Fruit fly (Drosophila melanogaster) whole organism, adult: ENCODE results near the gene Rcd4.
A peak's percentile ranks its signal among the peaks of the same experiment; 100 is the strongest.

ENCODE experiments used
- CG11617 ChIP-seq: fragments of 200-800 bp; sonication (Bioruptor generic); optimal IDR thresholded peaks from 2 replicates; lab custom pipeline; 2017; ENCODE audit warnings: mild to moderate bottlenecking, missing biosample characterization, missing genetic modification reagents, missing genetic modification characterization
- CG12768 ChIP-seq: fragments of 200-800 bp; sonication (Bioruptor generic); optimal IDR thresholded peaks from 2 replicates; lab custom pipeline; 2017; ENCODE audit warnings: missing biosample characterization, missing genetic modification characterization, mild to moderate bottlenecking, moderate library complexity, missing genetic modification reagents
- CG14711 ChIP-seq: fragments of 200-800 bp; sonication (Bioruptor generic); optimal IDR thresholded peaks from 2 replicates; lab custom pipeline; 2018; ENCODE audit warnings: missing biosample characterization, mild to moderate bottlenecking, missing genetic modification characterization, moderate library complexity
- CG1620 ChIP-seq: fragments of 200-800 bp; sonication (Bioruptor generic); optimal IDR thresholded peaks from 2 replicates; lab custom pipeline; 2016; ENCODE audit warnings: missing biosample characterization, missing genetic modification characterization
- CG33017 ChIP-seq: fragments of 200-800 bp; sonication (Bioruptor generic); optimal IDR thresholded peaks from 2 replicates; lab custom pipeline; 2018; ENCODE audit warnings: missing biosample characterization, mild to moderate bottlenecking, missing genetic modification characterization, moderate library complexity
- CG5204 ChIP-seq: fragments of 200-800 bp; sonication (Bioruptor generic); optimal IDR thresholded peaks from 2 replicates; lab custom pipeline; 2016; ENCODE audit warnings: missing biosample characterization, missing genetic modification characterization
- CG7045 ChIP-seq: fragments of 200-800 bp; sonication (Bioruptor generic); optimal IDR thresholded peaks from 2 replicates; lab custom pipeline; 2017; ENCODE audit warnings: missing biosample characterization, mild to moderate bottlenecking, missing genetic modification characterization
- CG7101 ChIP-seq: fragments of 200-800 bp; sonication (Bioruptor generic); optimal IDR thresholded peaks from 2 replicates; lab custom pipeline; 2018; ENCODE audit warnings: missing biosample characterization, mild to moderate bottlenecking, missing genetic modification characterization, moderate library complexity
- Clk ChIP-seq: fragments of 200-800 bp; sonication (Bioruptor generic); optimal IDR thresholded peaks from 2 replicates; lab custom pipeline; 2017; ENCODE audit warnings: missing biosample characterization, missing genetic modification characterization
- Crg-1 ChIP-seq: fragments of 200-800 bp; sonication (Bioruptor generic); optimal IDR thresholded peaks from 2 replicates; lab custom pipeline; 2016; ENCODE audit warnings: missing biosample characterization, missing genetic modification characterization
- Hr96 ChIP-seq: fragments of 200-800 bp; sonication (Bioruptor generic); optimal IDR thresholded peaks from 2 replicates; lab custom pipeline; 2016; ENCODE audit warnings: missing biosample characterization, missing genetic modification characterization
- Mnt ChIP-seq: fragments of 200-800 bp; sonication (Bioruptor generic); optimal IDR thresholded peaks from 2 replicates; lab custom pipeline; 2016; ENCODE audit warnings: missing biosample characterization, mild to moderate bottlenecking, missing genetic modification characterization
- bab1 ChIP-seq: fragments of 200-800 bp; sonication (Bioruptor generic); optimal IDR thresholded peaks from 3 replicates; lab custom pipeline; 2019; ENCODE audit warnings: missing biosample characterization, mild to moderate bottlenecking, missing genetic modification characterization, moderate library complexity
- cic ChIP-seq: fragments of 200-800 bp; sonication (Bioruptor generic); optimal IDR thresholded peaks from 2 replicates; lab custom pipeline; 2017; ENCODE audit warnings: missing biosample characterization, mild to moderate bottlenecking, missing genetic modification characterization, moderate library complexity
- cnc ChIP-seq, 2 experiments: fragments of >200 bp; optimal IDR thresholded peaks; 2 replicates each; lab custom pipeline; 2017
- kay ChIP-seq: fragments of 200-800 bp; sonication (Bioruptor generic); peaks from one replicate; lab custom pipeline; 2016; ENCODE audit warnings: missing biosample characterization, missing genetic modification characterization, borderline replicate concordance
- ovo ChIP-seq: fragments of 200-800 bp; sonication (Bioruptor generic); optimal IDR thresholded peaks from 2 replicates; lab custom pipeline; 2016; ENCODE audit warnings: missing biosample characterization, missing genetic modification characterization
- pad ChIP-seq: fragments of 200-800 bp; sonication (Bioruptor generic); optimal IDR thresholded peaks from 3 replicates; lab custom pipeline; 2017; ENCODE audit warnings: missing biosample characterization, missing genetic modification characterization, mild to moderate bottlenecking, moderate library complexity, missing genetic modification reagents
- tj ChIP-seq: fragments of 200-800 bp; sonication (Bioruptor generic); optimal IDR thresholded peaks from 3 replicates; lab custom pipeline; 2017; ENCODE audit warnings: missing biosample characterization, mild to moderate bottlenecking, missing genetic modification characterization, moderate library complexity
- toe ChIP-seq: fragments of 200-800 bp; sonication (Bioruptor generic); optimal IDR thresholded peaks from 2 replicates; lab custom pipeline; 2016; ENCODE audit warnings: missing biosample characterization, missing genetic modification characterization

Gene Rcd4

dm6 chr2L:8423460-8424089 is 40.9 kb downstream of the Rcd4 start:
- TF ChIP-seq toe (GFP tag; lab: Kevin White, UChicago) (no peak), cnc (optimal IDR thresholded peaks at IDR 0.05; lab: Kevin White, UChicago) (no peak), CG11617 (no peak), tj (peak; percentile 90), CG1620 (GFP tag; lab: Kevin White, UChicago) (no peak), ovo (GFP tag; lab: Kevin White, UChicago) (no peak)

- TF ChIP-seq Crg-1 (GFP tag; lab: Kevin White, UChicago): no peak
- no peak for TF ChIP-seq tj
- TF ChIP-seq CG14711 (tag; lab: Kevin White, UChicago): no peak
- no peak for TF ChIP-seq cnc (optimal IDR thresholded peaks at IDR 0.05; lab: Kevin White, UChicago)
Observed at dm6 chr2L:8424090-8424470, 41.4 kb downstream of the Rcd4 start.

- no peak for TF ChIP-seq CG7045 (GFP tag; lab: Kevin White, UChicago)
- no peak for TF ChIP-seq toe (GFP tag; lab: Kevin White, UChicago)
Observed at dm6 chr2L:8424662-8425208, 42.1 kb downstream of the Rcd4 start.

dm6 chr2L:8425212-8425611 is 42.6 kb downstream of the Rcd4 start:
- peak; percentile 36 for TF ChIP-seq kay (GFP tag; lab: Kevin White, UChicago)
- TF ChIP-seq cnc (optimal IDR thresholded peaks at IDR 0.05; lab: Kevin White, UChicago): no peak
- TF ChIP-seq tj: peak; percentile 77

dm6 chr2L:8425962-8426759 is 43.5 kb downstream of the Rcd4 start:
- peak; percentile 30 for TF ChIP-seq bab1 (GFP tag; lab: Kevin White, UChicago)
- no peak for TF ChIP-seq Clk (GFP tag; lab: Kevin White, UChicago)
- peak; percentile 42 for TF ChIP-seq CG33017 (tag; lab: Kevin White, UChicago)
- peak; percentile 92 for TF ChIP-seq kay (GFP tag; lab: Kevin White, UChicago)
- no peak for TF ChIP-seq CG7045 (GFP tag; lab: Kevin White, UChicago)
- TF ChIP-seq cnc (optimal IDR thresholded peaks at IDR 0.05; lab: Kevin White, UChicago): no peak
- TF ChIP-seq Crg-1 (GFP tag; lab: Kevin White, UChicago): no peak
- no peak for TF ChIP-seq cic (GFP tag; lab: Kevin White, UChicago)
- TF ChIP-seq tj: peak; percentile 67
- peak; percentile 5 for TF ChIP-seq CG14711 (tag; lab: Kevin White, UChicago)
- TF ChIP-seq CG11617: no peak
- TF ChIP-seq toe (GFP tag; lab: Kevin White, UChicago): no peak
- TF ChIP-seq CG7101 (tag; lab: Kevin White, UChicago): no peak
- no peak for TF ChIP-seq CG1620 (GFP tag; lab: Kevin White, UChicago)
- TF ChIP-seq Hr96 (GFP tag; lab: Kevin White, UChicago): no peak

- no peak for TF ChIP-seq toe (GFP tag; lab: Kevin White, UChicago)
- TF ChIP-seq Crg-1 (GFP tag; lab: Kevin White, UChicago): no peak
- no peak for TF ChIP-seq cnc (optimal IDR thresholded peaks at IDR 0.05; lab: Kevin White, UChicago)
- TF ChIP-seq CG14711 (tag; lab: Kevin White, UChicago): no peak
- no peak for TF ChIP-seq CG5204
- no peak for TF ChIP-seq CG7045 (GFP tag; lab: Kevin White, UChicago)
- no peak for TF ChIP-seq CG7101 (tag; lab: Kevin White, UChicago)
- TF ChIP-seq cic (GFP tag; lab: Kevin White, UChicago): no peak
Observed at dm6 chr2L:8426801-8427200, 44.1 kb downstream of the Rcd4 start.

- TF ChIP-seq cnc (optimal IDR thresholded peaks at IDR 0.05; lab: Kevin White, UChicago): no peak
- no peak for TF ChIP-seq CG11617
- no peak for TF ChIP-seq tj
- no peak for TF ChIP-seq Clk (GFP tag; lab: Kevin White, UChicago)
- no peak for TF ChIP-seq cic (GFP tag; lab: Kevin White, UChicago)
- TF ChIP-seq toe (GFP tag; lab: Kevin White, UChicago): no peak
- TF ChIP-seq CG7045 (GFP tag; lab: Kevin White, UChicago): no peak
- TF ChIP-seq ovo (GFP tag; lab: Kevin White, UChicago): no peak
- TF ChIP-seq CG14711 (tag; lab: Kevin White, UChicago): no peak
- no peak for TF ChIP-seq CG5204
- TF ChIP-seq CG33017 (tag; lab: Kevin White, UChicago): no peak
- no peak for TF ChIP-seq Mnt (GFP tag; lab: Kevin White, UChicago)
- no peak for TF ChIP-seq Crg-1 (GFP tag; lab: Kevin White, UChicago)
- TF ChIP-seq kay (GFP tag; lab: Kevin White, UChicago): no peak
- no peak for TF ChIP-seq CG12768 (GFP tag; lab: Kevin White, UChicago)
- TF ChIP-seq bab1 (GFP tag; lab: Kevin White, UChicago): no peak
- TF ChIP-seq CG7101 (tag; lab: Kevin White, UChicago): no peak
- no peak for TF ChIP-seq CG1620 (GFP tag; lab: Kevin White, UChicago)
- TF ChIP-seq pad: no peak
Observed at dm6 chr2L:8432130-8432529, 49.5 kb downstream of the Rcd4 start.
